Fruit fly (Drosophila melanogaster) whole organism, embryonic: Measurements from ENCODE around the gene CG43925.

Experiments used
- BEAF-32 ChIP-seq: fragments of 200-800 bp; sonication (Bioruptor generic); optimal IDR thresholded peaks from 3 replicates; lab custom pipeline; 2017; ENCODE audit warnings: missing biosample characterization, missing genetic modification characterization, mild to moderate bottlenecking, moderate library complexity, missing genetic modification reagents
- CG10267 ChIP-seq: fragments of 200-800 bp; sonication (Bioruptor generic); optimal IDR thresholded peaks from 2 replicates; lab custom pipeline; 2018; ENCODE audit warnings: missing biosample characterization, mild to moderate bottlenecking, missing genetic modification characterization, moderate library complexity
- CG11723 ChIP-seq: fragments of 200-800 bp; sonication (Bioruptor generic); optimal IDR thresholded peaks from 2 replicates; lab custom pipeline; 2017; ENCODE audit warnings: missing biosample characterization, mild to moderate bottlenecking, missing genetic modification characterization
- CG13287 ChIP-seq: fragments of 200-800 bp; sonication (Bioruptor generic); IDR thresholded peaks from 2 replicates; pipeline ENCODE4 v1.3.6; 2022; ENCODE audit warnings: missing biosample characterization, missing genetic modification characterization; ENCODE audit not compliant: partially characterized antibody
- CG14710 ChIP-seq: fragments of 200-800 bp; sonication (Bioruptor generic); optimal IDR thresholded peaks from 3 replicates; lab custom pipeline; 2019; ENCODE audit warnings: missing biosample characterization, mild to moderate bottlenecking, missing genetic modification characterization, moderate library complexity
- CG1529 ChIP-seq: fragments of 200-800 bp; sonication (Bioruptor generic); optimal IDR thresholded peaks from 3 replicates; lab custom pipeline; 2018; ENCODE audit warnings: missing biosample characterization, missing genetic modification characterization
- CG15479 ChIP-seq: fragments of 200-800 bp; sonication (Bioruptor generic); optimal IDR thresholded peaks from 3 replicates; lab custom pipeline; 2019; ENCODE audit warnings: missing biosample characterization, mild to moderate bottlenecking, missing genetic modification characterization, moderate library complexity
- CG30431 ChIP-seq: fragments of 200-800 bp; sonication (Bioruptor generic); optimal IDR thresholded peaks from 2 replicates; lab custom pipeline; 2017; ENCODE audit warnings: missing biosample characterization, missing genetic modification characterization
- CG3065 ChIP-seq: fragments of 200-800 bp; sonication (Bioruptor generic); optimal IDR thresholded peaks from 2 replicates; lab custom pipeline; 2016; ENCODE audit warnings: missing biosample characterization, missing genetic modification characterization
- CG33557 ChIP-seq: fragments of 200-800 bp; sonication (Bioruptor generic); optimal IDR thresholded peaks from 2 replicates; lab custom pipeline; 2019; ENCODE audit warnings: missing biosample characterization, mild to moderate bottlenecking, missing genetic modification characterization, moderate library complexity
- CG34224 ChIP-seq: fragments of 200-800 bp; sonication (Bioruptor generic); IDR thresholded peaks from 3 replicates; pipeline ENCODE4 v1.3.6; 2022; ENCODE audit warnings: missing biosample characterization, missing genetic modification characterization; ENCODE audit not compliant: partially characterized antibody
- CG34422 ChIP-seq: fragments of 200-800 bp; sonication (Bioruptor generic); IDR thresholded peaks from 3 replicates; pipeline ENCODE4 v1.3.6; 2022; ENCODE audit warnings: missing biosample characterization, missing genetic modification characterization
- CG3995 ChIP-seq: fragments of 200-800 bp; sonication (Bioruptor generic); optimal IDR thresholded peaks from 3 replicates; lab custom pipeline; 2016; ENCODE audit warnings: missing biosample characterization, missing genetic modification characterization
- CG5180 ChIP-seq: fragments of 200-800 bp; sonication (Bioruptor generic); optimal IDR thresholded peaks from 3 replicates; lab custom pipeline; 2017; ENCODE audit warnings: missing biosample characterization, missing genetic modification characterization, mild to moderate bottlenecking, moderate library complexity, missing genetic modification reagents
- CG6272 ChIP-seq: fragments of 200-800 bp; sonication (Bioruptor generic); IDR thresholded peaks from 2 replicates; pipeline ENCODE4 v1.3.6; 2022; ENCODE audit warnings: missing biosample characterization, missing genetic modification characterization
- CG8281 ChIP-seq: fragments of 200-800 bp; sonication (Bioruptor generic); optimal IDR thresholded peaks from 2 replicates; lab custom pipeline; 2018; ENCODE audit warnings: missing biosample characterization, mild to moderate bottlenecking, missing genetic modification characterization, moderate library complexity
- CG8765 ChIP-seq: fragments of 200-800 bp; sonication (Bioruptor generic); IDR thresholded peaks from 2 replicates; pipeline ENCODE4 v1.3.6; 2022; ENCODE audit warnings: missing biosample characterization, missing genetic modification characterization
- CG8924 ChIP-seq: fragments of 200-800 bp; optimal IDR thresholded peaks from 3 replicates; lab custom pipeline; 2019; ENCODE audit warnings: missing biosample characterization, mild to moderate bottlenecking, missing genetic modification characterization, moderate library complexity
- CoRest ChIP-seq: fragments of 200-800 bp; sonication (Bioruptor generic); optimal IDR thresholded peaks from 3 replicates; lab custom pipeline; 2018; ENCODE audit warnings: missing biosample characterization, mild to moderate bottlenecking, missing genetic modification characterization, moderate library complexity
- Dek ChIP-seq: fragments of 200-800 bp; sonication (Bioruptor generic); optimal IDR thresholded peaks from 3 replicates; lab custom pipeline; 2019; ENCODE audit warnings: missing biosample characterization, mild to moderate bottlenecking, missing genetic modification characterization, moderate library complexity
- Dp ChIP-seq: fragments of 200-800 bp; sonication (Bioruptor generic); optimal IDR thresholded peaks from 2 replicates; lab custom pipeline; 2018; ENCODE audit warnings: missing biosample characterization, mild to moderate bottlenecking, missing genetic modification characterization, moderate library complexity
- Hand ChIP-seq: fragments of 200-800 bp; sonication (Bioruptor generic); optimal IDR thresholded peaks from 2 replicates; lab custom pipeline; 2017; ENCODE audit warnings: mild to moderate bottlenecking, missing biosample characterization, missing genetic modification reagents, missing genetic modification characterization
- Hr78 ChIP-seq, 2 experiments: fragments of 200-800 bp in 1 of 2; fragments of >200 bp in 1 of 2; sonication (Bioruptor generic) in 1 of 2; optimal IDR thresholded peaks; 2 replicates each; lab custom pipeline; 2017 to 2019; ENCODE audit warnings: missing biosample characterization in 2 of 2, missing genetic modification characterization in 2 of 2, mild to moderate bottlenecking in 1 of 2, moderate library complexity in 1 of 2
- MESR4 ChIP-seq: fragments of 200-800 bp; sonication (Bioruptor generic); optimal IDR thresholded peaks from 2 replicates; lab custom pipeline; 2018; ENCODE audit warnings: missing biosample characterization, mild to moderate bottlenecking, missing genetic modification characterization, moderate library complexity
- YL-1 ChIP-seq: fragments of 200-800 bp; sonication (Bioruptor generic); optimal IDR thresholded peaks from 3 replicates; lab custom pipeline; 2017; ENCODE audit warnings: missing biosample characterization, mild to moderate bottlenecking, missing genetic modification characterization
- az2 ChIP-seq: fragments of 200-800 bp; sonication (Bioruptor generic); optimal IDR thresholded peaks from 3 replicates; lab custom pipeline; 2016; ENCODE audit warnings: missing biosample characterization, missing genetic modification characterization
- bab2 ChIP-seq: fragments of 200-800 bp; sonication (Bioruptor generic); optimal IDR thresholded peaks from 2 replicates; lab custom pipeline; 2016; ENCODE audit warnings: missing biosample characterization, missing genetic modification characterization
- caup ChIP-seq: fragments of 200-800 bp; sonication (Bioruptor generic); optimal IDR thresholded peaks from 3 replicates; lab custom pipeline; 2017; ENCODE audit warnings: missing biosample characterization, mild to moderate bottlenecking, missing genetic modification characterization, moderate library complexity; ENCODE audit not compliant: severe bottlenecking
- ci ChIP-seq: fragments of 200-800 bp; sonication (Bioruptor generic); IDR thresholded peaks from 3 replicates; pipeline ENCODE4 v1.3.6; 2022; ENCODE audit warnings: missing biosample characterization, missing genetic modification characterization
- crol ChIP-seq: fragments of 200-800 bp; sonication (Bioruptor generic); IDR thresholded peaks from 2 replicates; pipeline ENCODE4 v1.3.6; 2022; ENCODE audit warnings: missing biosample characterization, missing genetic modification characterization
- crp ChIP-seq, 2 experiments: fragments of 200-800 bp; sonication (Bioruptor generic); optimal IDR thresholded peaks; 2 replicates in 1 of 2; 3 replicates in 1 of 2; lab custom pipeline; 2017; ENCODE audit warnings: missing biosample characterization in 2 of 2, missing genetic modification characterization in 2 of 2, mild to moderate bottlenecking in 1 of 2, moderate library complexity in 1 of 2
- danr ChIP-seq: fragments of 200-800 bp; sonication (Bioruptor generic); IDR thresholded peaks from 2 replicates; pipeline ENCODE4 v1.3.6; 2022; ENCODE audit warnings: missing biosample characterization, missing genetic modification characterization
- fd64A ChIP-seq: fragments of 200-800 bp; sonication (Bioruptor generic); optimal IDR thresholded peaks from 3 replicates; lab custom pipeline; 2018; ENCODE audit warnings: missing biosample characterization, mild to moderate bottlenecking, missing genetic modification characterization
- ftz-f1 ChIP-seq: fragments of 200-800 bp; sonication (Bioruptor generic); optimal IDR thresholded peaks from 2 replicates; lab custom pipeline; 2016; ENCODE audit warnings: missing biosample characterization, missing genetic modification characterization
- gfzf ChIP-seq: fragments of 200-800 bp; sonication (Bioruptor generic); optimal IDR thresholded peaks from 2 replicates; lab custom pipeline; 2016; ENCODE audit warnings: missing biosample characterization, mild to moderate bottlenecking, missing genetic modification characterization, moderate library complexity
- grn ChIP-seq: fragments of 200-800 bp; sonication (Bioruptor generic); optimal IDR thresholded peaks from 3 replicates; lab custom pipeline; 2017; ENCODE audit warnings: missing biosample characterization, missing genetic modification characterization
- gt ChIP-seq: fragments of 200-800 bp; sonication (Bioruptor generic); IDR thresholded peaks from 2 replicates; pipeline ENCODE4 v1.3.6; 2022; ENCODE audit warnings: missing biosample characterization, missing genetic modification characterization
- lbe ChIP-seq: fragments of 200-800 bp; sonication (Bioruptor generic); optimal IDR thresholded peaks from 2 replicates; lab custom pipeline; 2016; ENCODE audit warnings: missing biosample characterization, mild to moderate bottlenecking, missing genetic modification characterization
- lilli ChIP-seq: fragments of 200-800 bp; sonication (Bioruptor generic); optimal IDR thresholded peaks from 3 replicates; lab custom pipeline; 2016; ENCODE audit warnings: missing biosample characterization, missing genetic modification characterization
- pita ChIP-seq: fragments of 200-800 bp; sonication (Bioruptor generic); optimal IDR thresholded peaks from 2 replicates; lab custom pipeline; 2017; ENCODE audit warnings: missing biosample characterization, mild to moderate bottlenecking, missing genetic modification characterization
- pum ChIP-seq: fragments of 200-800 bp; sonication (Bioruptor generic); optimal IDR thresholded peaks from 2 replicates; lab custom pipeline; 2016; ENCODE audit warnings: missing biosample characterization, missing genetic modification characterization
- pzg ChIP-seq: fragments of 200-800 bp; sonication (Bioruptor generic); optimal IDR thresholded peaks from 3 replicates; lab custom pipeline; 2018; ENCODE audit warnings: missing biosample characterization, mild to moderate bottlenecking, missing genetic modification characterization, moderate library complexity
- seq ChIP-seq: fragments of 200-800 bp; sonication (Bioruptor generic); IDR thresholded peaks from 2 replicates; pipeline ENCODE4 v1.3.6; 2022; ENCODE audit warnings: missing biosample characterization, missing genetic modification characterization
- slou ChIP-seq: fragments of 200-800 bp; sonication (Bioruptor generic); optimal IDR thresholded peaks from 3 replicates; lab custom pipeline; 2016; ENCODE audit warnings: missing biosample characterization, missing genetic modification characterization
- sna ChIP-seq: fragments of 200-800 bp; sonication (Bioruptor generic); IDR thresholded peaks from 2 replicates; pipeline ENCODE4 v1.3.6; 2022; ENCODE audit warnings: missing biosample characterization, missing genetic modification characterization; ENCODE audit not compliant: partially characterized antibody
- stwl ChIP-seq: fragments of 200-800 bp; sonication (Bioruptor generic); optimal IDR thresholded peaks from 3 replicates; lab custom pipeline; 2018; ENCODE audit warnings: missing biosample characterization, mild to moderate bottlenecking, missing genetic modification characterization, moderate library complexity
- trem ChIP-seq: fragments of 200-800 bp; optimal IDR thresholded peaks from 3 replicates; lab custom pipeline; 2019; ENCODE audit warnings: missing biosample characterization, mild to moderate bottlenecking, missing genetic modification characterization, moderate library complexity
- vvl ChIP-seq: fragments of 200-800 bp; sonication (Bioruptor generic); IDR thresholded peaks from 2 replicates; pipeline ENCODE4 v1.3.6; 2022; ENCODE audit warnings: missing biosample characterization, missing genetic modification characterization
- zfh2 ChIP-seq: fragments of 200-800 bp; sonication (Bioruptor generic); optimal IDR thresholded peaks from 2 replicates; lab custom pipeline; 2016; ENCODE audit warnings: missing biosample characterization, missing genetic modification characterization

The CG43925 gene

DNA sequence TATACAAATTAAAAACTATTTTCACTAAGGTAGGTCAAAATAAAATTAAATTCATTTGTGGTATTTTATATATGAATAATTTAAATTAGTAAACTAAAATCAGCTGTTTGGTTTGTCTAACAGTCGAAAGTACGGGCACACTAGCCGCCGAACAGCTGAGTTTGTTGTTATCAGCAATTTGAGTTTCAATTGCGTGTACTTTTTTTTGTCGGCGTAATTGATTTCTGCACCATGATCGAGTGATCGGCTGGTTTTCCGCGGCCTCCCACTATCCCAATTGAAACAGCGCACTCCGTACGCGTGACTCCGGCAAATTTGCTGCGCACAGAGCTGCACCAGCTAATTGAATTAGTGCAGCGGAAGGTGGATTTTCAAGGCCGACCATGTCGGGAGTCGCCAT, 2.9 kb downstream of the CG43925 start, which contains the start of gene Alg7 (continued):
- TF ChIP-seq bab2 (GFP tag; lab: Kevin White, UChicago) (no peak), grn (GFP tag; lab: Kevin White, UChicago) (no peak), zfh2 (GFP tag; lab: Kevin White, UChicago) (no peak), MESR4 (GFP tag; lab: Kevin White, UChicago) (peak; percentile 51), CG30431 (GFP tag; lab: Kevin White, UChicago) (no peak), Hand (GFP tag; lab: Kevin White, UChicago) (no peak), CoRest (tag; lab: Kevin White, UChicago) (no peak), CG3065 (GFP tag; lab: Kevin White, UChicago) (no peak), danr (GFP tag; lab: Robert Waterston, UW) (no peak), fd64A (no peak), pum (GFP tag; lab: Kevin White, UChicago) (no peak), CG11723 (no peak), ftz-f1 (peak; percentile 91), gt (GFP tag; lab: Robert Waterston, UW) (no peak), Hr78 (GFP tag; optimal IDR thresholded peaks at IDR 0.05; lab: Kevin White, UChicago) (no peak), CG1529 (GFP tag; lab: Kevin White, UChicago) (no peak), CG15479 (GFP tag; lab: Kevin White, UChicago) (peak; percentile 78), vvl (GFP tag; lab: Robert Waterston, UW) (peak; percentile 70; the same call in 1 of the 2 replicates), CG8281 (tag; lab: Kevin White, UChicago) (no peak), seq (no peak), CG5180 (GFP tag; lab: Kevin White, UChicago) (no peak), ci (GFP tag; lab: Robert Waterston, UW) (0 out of 3 replicates have a peak, but pooled peaks have one; percentile 10), crp (GFP tag; optimal IDR thresholded peaks at IDR 0.05; lab: Kevin White, UChicago) (peak; percentile 79 to 97), CG8924 (peak; percentile 2), CG6272 (GFP tag; lab: Robert Waterston, UW) (no peak), Dp (peak; percentile 37), CG13287 (GFP tag; lab: Robert Waterston, UW) (peak; percentile 50), CG34422 (peak; percentile 55; the same call in 1 of the 3 replicates), lilli (no peak)

dm6 chr2L:13182415-13182814, 6.2 kb downstream of the CG43925 start, which contains the start of gene Mgat3:
Gene Mgat3, minus strand, starts transcription at chr2L:13182596.
- TF ChIP-seq Dek (tag; lab: Kevin White, UChicago) (no peak), seq (no peak), BEAF-32 (GFP tag; lab: Kevin White, UChicago) (peak; percentile 13), sna (GFP tag; lab: Robert Waterston, UW) (no peak), pita (no peak), crol (GFP tag; lab: Robert Waterston, UW) (peak; percentile 84), CG3995 (GFP tag; lab: Kevin White, UChicago) (peak; percentile 1), CG33557 (no peak), slou (GFP tag; lab: Kevin White, UChicago) (no peak), trem (tag; lab: Kevin White, UChicago) (peak; percentile 5), caup (no peak), MESR4 (GFP tag; lab: Kevin White, UChicago) (peak; percentile 16), YL-1 (GFP tag; lab: Kevin White, UChicago) (peak; percentile 35), crp (GFP tag; optimal IDR thresholded peaks at IDR 0.05; lab: Kevin White, UChicago) (peak; percentile 41 to 88), stwl (tag; lab: Kevin White, UChicago) (peak; percentile 82), az2 (GFP tag; lab: Kevin White, UChicago) (no peak), lbe (no peak), CG3065 (GFP tag; lab: Kevin White, UChicago) (no peak), gfzf (GFP tag; lab: Kevin White, UChicago) (peak; percentile 28), pzg (GFP tag; lab: Kevin White, UChicago) (peak; percentile 34), CG34224 (GFP tag; lab: Robert Waterston, UW) (peak; percentile 48; the same call in 2 of the 3 replicates), CG10267 (tag; lab: Kevin White, UChicago) (peak; percentile 94), CG8765 (GFP tag; lab: Robert Waterston, UW) (no peak), CG14710 (peak; percentile 29)
